Fruit fly (Drosophila melanogaster) whole organism, embryonic: ENCODE results near the gene Atat.

Experiments
- BtbVII ChIP-seq: fragments of 200-800 bp; sonication (Bioruptor generic); optimal IDR thresholded peaks from 3 replicates; lab custom pipeline; 2017; ENCODE audit warnings: missing biosample characterization, mild to moderate bottlenecking, missing genetic modification characterization
- C15 ChIP-seq: fragments of 200-800 bp; sonication (Bioruptor generic); IDR thresholded peaks from 3 replicates; pipeline ENCODE4 v1.3.6; 2022; ENCODE audit warnings: missing biosample characterization, missing genetic modification characterization
- CG11247 ChIP-seq: fragments of 200-800 bp; sonication (Bioruptor generic); IDR thresholded peaks from 2 replicates; pipeline ENCODE4 v1.3.6; 2022; ENCODE audit warnings: missing biosample characterization, missing genetic modification characterization
- CG11504 ChIP-seq: fragments of 200-800 bp; sonication (Bioruptor generic); optimal IDR thresholded peaks from 3 replicates; lab custom pipeline; 2019; ENCODE audit warnings: missing biosample characterization, mild to moderate bottlenecking, missing genetic modification characterization, moderate library complexity
- CG12104 ChIP-seq: fragments of 200-800 bp; sonication (Bioruptor generic); optimal IDR thresholded peaks from 3 replicates; lab custom pipeline; 2016; ENCODE audit warnings: missing biosample characterization, missing genetic modification characterization
- CG1233 ChIP-seq: fragments of 200-800 bp; sonication (Bioruptor generic); optimal IDR thresholded peaks from 4 replicates; lab custom pipeline; 2018; ENCODE audit warnings: missing biosample characterization, mild to moderate bottlenecking, missing genetic modification characterization
- CG1529 ChIP-seq: fragments of 200-800 bp; sonication (Bioruptor generic); optimal IDR thresholded peaks from 3 replicates; lab custom pipeline; 2018; ENCODE audit warnings: missing biosample characterization, missing genetic modification characterization
- CG16779 ChIP-seq: fragments of 200-800 bp; sonication (Bioruptor generic); IDR thresholded peaks from 2 replicates; pipeline ENCODE4 v1.3.6; 2022; ENCODE audit warnings: missing biosample characterization, missing genetic modification characterization
- CG18476 ChIP-seq: fragments of 200-800 bp; sonication (Bioruptor generic); optimal IDR thresholded peaks from 2 replicates; lab custom pipeline; 2016; ENCODE audit warnings: missing biosample characterization, mild to moderate bottlenecking, missing genetic modification characterization
- CG18599 ChIP-seq: fragments of 200-800 bp; sonication (Bioruptor generic); optimal IDR thresholded peaks from 3 replicates; lab custom pipeline; 2017; ENCODE audit warnings: missing biosample characterization, missing genetic modification characterization, mild to moderate bottlenecking, moderate library complexity, missing genetic modification reagents
- CG2889 ChIP-seq: fragments of 200-800 bp; sonication (Bioruptor generic); IDR thresholded peaks from 3 replicates; pipeline ENCODE4 v1.3.6; 2022; ENCODE audit warnings: missing biosample characterization, missing genetic modification characterization
- CG31388 ChIP-seq: fragments of 200-800 bp; sonication (Bioruptor generic); optimal IDR thresholded peaks from 2 replicates; lab custom pipeline; 2016; ENCODE audit warnings: missing biosample characterization, missing genetic modification characterization
- CG5180 ChIP-seq: fragments of 200-800 bp; sonication (Bioruptor generic); optimal IDR thresholded peaks from 3 replicates; lab custom pipeline; 2017; ENCODE audit warnings: missing biosample characterization, missing genetic modification characterization, mild to moderate bottlenecking, moderate library complexity, missing genetic modification reagents
- CG5245 ChIP-seq: fragments of 200-800 bp; sonication (Bioruptor generic); optimal IDR thresholded peaks from 3 replicates; lab custom pipeline; 2016; ENCODE audit warnings: missing biosample characterization, missing genetic modification characterization
- CG6254 ChIP-seq: fragments of 200-800 bp; sonication (Bioruptor generic); optimal IDR thresholded peaks from 3 replicates; lab custom pipeline; 2017; ENCODE audit warnings: mild to moderate bottlenecking, missing biosample characterization, missing genetic modification reagents, missing genetic modification characterization
- CG6654 ChIP-seq: fragments of 200-800 bp; sonication (Bioruptor generic); optimal IDR thresholded peaks from 2 replicates; lab custom pipeline; 2017; ENCODE audit warnings: missing biosample characterization, mild to moderate bottlenecking, missing genetic modification characterization
- CG7839 ChIP-seq: fragments of 200-800 bp; sonication (Bioruptor generic); optimal IDR thresholded peaks from 3 replicates; lab custom pipeline; 2018; ENCODE audit warnings: missing biosample characterization, mild to moderate bottlenecking, missing genetic modification characterization, moderate library complexity
- CG8290 ChIP-seq, 3 experiments: fragments of 200-800 bp; sonication (Bioruptor generic); optimal IDR thresholded peaks; 2 replicates each; lab custom pipeline; 2016 to 2019; ENCODE audit warnings: missing biosample characterization in 3 of 3, missing genetic modification characterization in 3 of 3, mild to moderate bottlenecking in 2 of 3, moderate library complexity in 1 of 3
- CG9817 ChIP-seq: fragments of 200-800 bp; sonication (Bioruptor generic); optimal IDR thresholded peaks from 2 replicates; lab custom pipeline; 2018; ENCODE audit warnings: missing biosample characterization, mild to moderate bottlenecking, missing genetic modification characterization, moderate library complexity
- CTCF ChIP-seq: fragments of 200-800 bp; sonication (Bioruptor generic); optimal IDR thresholded peaks from 2 replicates; lab custom pipeline; 2017; ENCODE audit warnings: missing biosample characterization, mild to moderate bottlenecking, missing genetic modification characterization, moderate library complexity
- CrebB ChIP-seq: fragments of 200-800 bp; sonication (Bioruptor generic); optimal IDR thresholded peaks from 3 replicates; lab custom pipeline; 2018; ENCODE audit warnings: missing biosample characterization, mild to moderate bottlenecking, missing genetic modification characterization
- Doc3 ChIP-seq: fragments of 200-800 bp; sonication (Bioruptor generic); IDR thresholded peaks from 3 replicates; pipeline ENCODE4 v1.3.6; 2022; ENCODE audit warnings: missing biosample characterization, missing genetic modification characterization; ENCODE audit not compliant: partially characterized antibody
- Fer3 ChIP-seq: fragments of 200-800 bp; sonication (Bioruptor generic); optimal IDR thresholded peaks from 2 replicates; lab custom pipeline; 2018; ENCODE audit warnings: missing biosample characterization, mild to moderate bottlenecking, missing genetic modification characterization, moderate library complexity
- Hr78 ChIP-seq, 2 experiments: fragments of 200-800 bp in 1 of 2; fragments of >200 bp in 1 of 2; sonication (Bioruptor generic) in 1 of 2; optimal IDR thresholded peaks; 2 replicates each; lab custom pipeline; 2017 to 2019; ENCODE audit warnings: missing biosample characterization in 2 of 2, missing genetic modification characterization in 2 of 2, mild to moderate bottlenecking in 1 of 2, moderate library complexity in 1 of 2
- MESR4 ChIP-seq: fragments of 200-800 bp; sonication (Bioruptor generic); optimal IDR thresholded peaks from 2 replicates; lab custom pipeline; 2018; ENCODE audit warnings: missing biosample characterization, mild to moderate bottlenecking, missing genetic modification characterization, moderate library complexity
- Mrtf ChIP-seq: fragments of 200-800 bp; sonication (Bioruptor generic); IDR thresholded peaks from 3 replicates; pipeline ENCODE4 v1.3.6; 2022; ENCODE audit warnings: missing biosample characterization, missing genetic modification characterization
- Nf-YB ChIP-seq: fragments of 200-800 bp; sonication (Bioruptor generic); optimal IDR thresholded peaks from 3 replicates; lab custom pipeline; 2019; ENCODE audit warnings: missing biosample characterization, mild to moderate bottlenecking, missing genetic modification characterization, moderate library complexity
- Ptx1 ChIP-seq: fragments of 200-800 bp; sonication (Bioruptor generic); IDR thresholded peaks from 2 replicates; pipeline ENCODE4 v1.3.6; 2022; ENCODE audit warnings: missing biosample characterization, missing genetic modification characterization
- Taf1 ChIP-seq: fragments of 200-800 bp; sonication (Bioruptor generic); IDR thresholded peaks from 2 replicates; pipeline ENCODE4 v1.3.6; 2022; ENCODE audit warnings: missing biosample characterization, missing genetic modification characterization
- Usf ChIP-seq: fragments of 200-800 bp; sonication (Bioruptor generic); optimal IDR thresholded peaks from 2 replicates; lab custom pipeline; 2017; ENCODE audit warnings: missing genotype, missing biosample characterization, missing genetic modification characterization
- ab ChIP-seq: fragments of 200-800 bp; sonication (Bioruptor generic); optimal IDR thresholded peaks from 2 replicates; lab custom pipeline; 2016; ENCODE audit warnings: missing biosample characterization, missing genetic modification characterization
- cad ChIP-seq: fragments of >200 bp; optimal IDR thresholded peaks from 2 replicates; lab custom pipeline; 2017; ENCODE audit warnings: missing biosample characterization, missing genetic modification characterization
- cato ChIP-seq: fragments of 200-800 bp; sonication (Bioruptor generic); optimal IDR thresholded peaks from 2 replicates; lab custom pipeline; 2016; ENCODE audit warnings: missing biosample characterization, missing genetic modification characterization, borderline replicate concordance
- da ChIP-seq: fragments of 200-800 bp; sonication (Bioruptor generic); optimal IDR thresholded peaks from 2 replicates; lab custom pipeline; 2016; ENCODE audit warnings: missing biosample characterization, missing genetic modification characterization
- fd64A ChIP-seq: fragments of 200-800 bp; sonication (Bioruptor generic); optimal IDR thresholded peaks from 3 replicates; lab custom pipeline; 2018; ENCODE audit warnings: missing biosample characterization, mild to moderate bottlenecking, missing genetic modification characterization
- fd96Cb ChIP-seq: fragments of 200-800 bp; sonication (Bioruptor generic); optimal IDR thresholded peaks from 2 replicates; lab custom pipeline; 2018; ENCODE audit warnings: missing biosample characterization, mild to moderate bottlenecking, missing genetic modification characterization, moderate library complexity
- gem ChIP-seq: fragments of 200-800 bp; sonication (Bioruptor generic); optimal IDR thresholded peaks from 2 replicates; lab custom pipeline; 2019; ENCODE audit warnings: missing biosample characterization, mild to moderate bottlenecking, missing genetic modification characterization, moderate library complexity
- h ChIP-seq: fragments of >200 bp; optimal IDR thresholded peaks from 2 replicates; lab custom pipeline; 2017
- ham ChIP-seq: fragments of 200-800 bp; sonication (Bioruptor generic); IDR thresholded peaks from 2 replicates; pipeline ENCODE4 v1.3.6; 2022; ENCODE audit warnings: missing biosample characterization, missing genetic modification characterization
- mld ChIP-seq: fragments of 200-800 bp; sonication (Bioruptor generic); IDR thresholded peaks from 3 replicates; pipeline ENCODE4 v1.3.6; 2022; ENCODE audit warnings: missing biosample characterization, missing genetic modification characterization; ENCODE audit not compliant: partially characterized antibody
- pfk ChIP-seq: fragments of 200-800 bp; sonication (Bioruptor generic); optimal IDR thresholded peaks from 2 replicates; lab custom pipeline; 2018; ENCODE audit warnings: missing biosample characterization, mild to moderate bottlenecking, missing genetic modification characterization, moderate library complexity
- pho ChIP-seq: fragments of 200-800 bp; sonication (Bioruptor generic); optimal IDR thresholded peaks from 2 replicates; lab custom pipeline; 2016; ENCODE audit warnings: missing biosample characterization, missing genetic modification characterization
- phol ChIP-seq: fragments of 200-800 bp; sonication (Bioruptor generic); optimal IDR thresholded peaks from 3 replicates; lab custom pipeline; 2018; ENCODE audit warnings: missing biosample characterization, mild to moderate bottlenecking, missing genetic modification characterization, moderate library complexity
- pita ChIP-seq: fragments of 200-800 bp; sonication (Bioruptor generic); optimal IDR thresholded peaks from 2 replicates; lab custom pipeline; 2017; ENCODE audit warnings: missing biosample characterization, mild to moderate bottlenecking, missing genetic modification characterization
- row ChIP-seq: fragments of 200-800 bp; sonication (Bioruptor generic); IDR thresholded peaks from 3 replicates; pipeline ENCODE4 v1.3.6; 2022; ENCODE audit warnings: missing biosample characterization, missing genetic modification characterization
- salm ChIP-seq: fragments of 200-800 bp; sonication (Bioruptor generic); optimal IDR thresholded peaks from 2 replicates; lab custom pipeline; 2018; ENCODE audit warnings: missing biosample characterization, mild to moderate bottlenecking, missing genetic modification characterization
- schlank ChIP-seq: fragments of 200-800 bp; sonication (Bioruptor generic); optimal IDR thresholded peaks from 2 replicates; lab custom pipeline; 2018; ENCODE audit warnings: missing biosample characterization, mild to moderate bottlenecking, missing genetic modification characterization
- sug ChIP-seq: fragments of 200-800 bp; optimal IDR thresholded peaks from 2 replicates; lab custom pipeline; 2019; ENCODE audit warnings: missing biosample characterization, mild to moderate bottlenecking, missing genetic modification characterization, moderate library complexity
- tx ChIP-seq: fragments of 200-800 bp; sonication (Bioruptor generic); optimal IDR thresholded peaks from 2 replicates; lab custom pipeline; 2016; ENCODE audit warnings: missing biosample characterization, missing genetic modification characterization
- vvl ChIP-seq: fragments of 200-800 bp; sonication (Bioruptor generic); IDR thresholded peaks from 2 replicates; pipeline ENCODE4 v1.3.6; 2022; ENCODE audit warnings: missing biosample characterization, missing genetic modification characterization
- zf30C ChIP-seq: fragments of 200-800 bp; sonication (Bioruptor generic); optimal IDR thresholded peaks from 3 replicates; lab custom pipeline; 2018; ENCODE audit warnings: missing biosample characterization, mild to moderate bottlenecking, missing genetic modification characterization

Atat gene

DNA sequence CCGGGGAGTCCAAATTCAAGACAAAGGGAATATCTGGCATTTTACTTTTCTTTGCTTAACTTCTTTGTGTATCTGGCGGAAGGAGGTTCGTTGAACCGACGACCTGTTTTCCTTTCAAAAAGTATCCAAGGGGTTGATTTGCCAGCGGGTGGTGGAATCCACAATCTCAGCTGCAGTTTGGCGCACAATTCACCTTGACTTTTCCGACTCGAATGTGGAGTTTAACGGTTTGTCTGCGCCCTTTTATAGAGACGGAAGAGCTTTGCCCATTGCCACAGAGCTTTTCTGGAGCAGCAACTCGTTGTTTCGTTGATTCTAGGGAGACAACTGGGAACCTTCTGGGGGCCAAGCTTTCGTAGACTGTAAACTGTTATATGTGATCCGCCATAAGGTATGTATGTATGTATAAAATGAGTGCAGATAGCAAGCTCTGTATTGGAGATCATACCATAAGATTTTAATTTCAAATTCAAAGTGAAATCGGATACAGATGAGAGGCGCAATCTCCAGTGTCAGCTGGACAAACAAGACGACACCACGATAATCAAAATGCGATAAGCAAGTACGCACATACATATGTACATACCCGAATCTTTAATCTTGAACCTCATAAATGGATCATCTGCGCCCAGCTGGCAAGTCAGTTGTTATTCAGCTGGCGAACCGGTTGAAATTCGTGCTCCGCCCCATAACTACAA, 54.1 kb downstream of the Atat start, which contains the start of the genes Hsp67Bc, CG4456 and Hsp22 (continued):
- TF ChIP-seq Mrtf (GFP tag; lab: Robert Waterston, UW) (no peak), MESR4 (GFP tag; lab: Kevin White, UChicago) (no peak), h (lab: Kevin White, UChicago) (no peak), da (GFP tag; lab: Kevin White, UChicago) (no peak), gem (tag; lab: Kevin White, UChicago) (no peak), sug (tag; lab: Kevin White, UChicago) (peak; percentile 27), salm (tag; lab: Kevin White, UChicago) (no peak), row (GFP tag; lab: Robert Waterston, UW) (no peak), pita (GFP tag; lab: Kevin White, UChicago) (no peak), fd96Cb (no peak), cad (GFP tag; lab: Kevin White, UChicago) (no peak), CG16779 (peak; percentile 78), CG5180 (peak; percentile 10), vvl (0 out of 2 replicates have a peak, but pooled peaks have one; percentile 12), CG18476 (GFP tag; lab: Kevin White, UChicago) (no peak), mld (no peak), CG18599 (peak; percentile 51), Usf (GFP tag; lab: Kevin White, UChicago) (no peak), Taf1 (GFP tag; lab: Robert Waterston, UW) (no peak), ab (GFP tag; lab: Kevin White, UChicago) (no peak), CG8290 (GFP tag; optimal IDR thresholded peaks at IDR 0.05; lab: Kevin White, UChicago) (no peak), CG8290 (tag; optimal IDR thresholded peaks at IDR 0.05; lab: Kevin White, UChicago) (peak in 1 of 2 experiments; percentile 33), CG2889 (GFP tag; lab: Robert Waterston, UW) (no peak), Doc3 (no peak), CG12104 (GFP tag; lab: Kevin White, UChicago) (no peak), cato (GFP tag; lab: Kevin White, UChicago) (no peak), Nf-YB (no peak), BtbVII (GFP tag; lab: Kevin White, UChicago) (no peak), zf30C (no peak), CTCF (GFP tag; lab: Kevin White, UChicago) (peak; percentile 5), ham (GFP tag; lab: Robert Waterston, UW) (no peak), tx (GFP tag; lab: Kevin White, UChicago) (no peak), CG7839 (tag; lab: Kevin White, UChicago) (no peak), schlank (no peak), Fer3 (tag; lab: Kevin White, UChicago) (no peak), CG6254 (GFP tag; lab: Kevin White, UChicago) (peak; percentile 18), Hr78 (GFP tag; optimal IDR thresholded peaks at IDR 0.05; lab: Kevin White, UChicago) (no peak), pho (GFP tag; lab: Kevin White, UChicago) (no peak), fd64A (GFP tag; lab: Kevin White, UChicago) (peak; percentile 33), pfk (GFP tag; lab: Kevin White, UChicago) (no peak), CG31388 (GFP tag; lab: Kevin White, UChicago) (no peak)

DNA sequence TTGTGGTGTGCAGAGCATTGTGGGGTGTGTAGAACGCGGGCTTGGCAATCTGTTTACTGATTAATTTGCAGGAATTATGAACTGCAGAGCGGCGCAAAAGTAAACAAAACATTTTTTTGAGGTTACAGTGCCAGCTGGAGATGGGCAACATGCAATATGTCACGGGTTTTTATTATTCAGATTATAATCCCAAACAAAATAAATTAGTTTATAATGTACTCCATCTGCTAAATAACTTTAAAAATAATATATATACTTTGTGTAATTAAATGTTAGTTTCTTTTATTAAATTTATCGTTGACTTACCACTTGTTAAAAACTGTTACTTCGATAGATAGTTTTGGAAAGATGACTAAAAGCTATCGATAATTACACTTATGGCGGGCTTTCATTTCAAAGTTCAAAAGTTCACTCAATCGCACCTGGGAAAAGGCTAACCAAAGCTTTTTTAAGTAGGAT, 55.6 kb downstream of the Atat start, which contains the start of gene Fdx1:
TSS of gene Fdx1 (minus strand) at position 332 of the 459 bp plus-strand sequence.
- TF ChIP-seq CG6654 (GFP tag; lab: Kevin White, UChicago) (no peak), phol (tag; lab: Kevin White, UChicago) (peak; percentile 36), CG11247 (GFP tag; lab: Robert Waterston, UW) (0 out of 2 replicates have a peak, but pooled peaks have one; percentile 27), CG1529 (GFP tag; lab: Kevin White, UChicago) (no peak), CG18599 (peak; percentile 47), Ptx1 (GFP tag; lab: Robert Waterston, UW) (peak; percentile 60), CG1233 (GFP tag; lab: Kevin White, UChicago) (no peak), CG5245 (no peak), C15 (GFP tag; lab: Robert Waterston, UW) (no peak), da (GFP tag; lab: Kevin White, UChicago) (no peak), CrebB (tag; lab: Kevin White, UChicago) (peak; percentile 6), CG9817 (tag; lab: Kevin White, UChicago) (peak; percentile 25), Fer3 (tag; lab: Kevin White, UChicago) (peak; percentile 51), CTCF (GFP tag; lab: Kevin White, UChicago) (no peak), CG11504 (tag; lab: Kevin White, UChicago) (no peak)
